Worm (Caenorhabditis elegans) whole organism, young adult: Measurements from ENCODE around the gene bed-3.

Source experiments
- C06A6.2 ChIP-seq: fragments of 200-800 bp; sonication (Bioruptor generic); conservative IDR thresholded peaks from 2 replicates; pipeline ENCODE4 v1.3.6; 2022; ENCODE audit warnings: missing genetic modification characterization, missing compliant biosample characterization
- D2030.7 ChIP-seq: fragments of 200-800 bp; sonication (Bioruptor generic); IDR thresholded peaks from 2 replicates; pipeline ENCODE4 v1.3.6; 2022; ENCODE audit warnings: missing genetic modification reagents, missing genetic modification characterization, missing compliant biosample characterization
- F23B12.7 ChIP-seq: sonication (generic microtip); optimal IDR thresholded peaks from 2 replicates; lab custom pipeline; 2017; ENCODE audit warnings: missing genetic modification characterization, mild to moderate bottlenecking, missing compliant biosample characterization, antibody characterized with exemption, moderate library complexity; ENCODE audit not compliant: insufficient read depth
- F37B4.10 ChIP-seq: fragments of 200-800 bp; sonication (Bioruptor generic); IDR thresholded peaks from 2 replicates; pipeline ENCODE4 v1.3.6; 2022; ENCODE audit warnings: missing genetic modification characterization, missing compliant biosample characterization
- F39B2.1 ChIP-seq: fragments of 200-800 bp; sonication (Bioruptor generic); IDR thresholded peaks from 2 replicates; pipeline ENCODE4 v1.3.6; 2022; ENCODE audit warnings: missing genetic modification reagents, missing genetic modification characterization, missing compliant biosample characterization
- T26A5.8 ChIP-seq: sonication (generic microtip); optimal IDR thresholded peaks from 2 replicates; lab custom pipeline; 2016; ENCODE audit warnings: missing genetic modification characterization, missing compliant biosample characterization
- Y53G8AR.9 ChIP-seq: fragments of 200-800 bp; sonication (Bioruptor generic); conservative IDR thresholded peaks from 2 replicates; pipeline ENCODE4 v1.3.6; 2022; ENCODE audit warnings: missing genetic modification reagents, missing genetic modification characterization, missing compliant biosample characterization
- Y67H2A.10 ChIP-seq: fragments of 200-800 bp; sonication (Bioruptor generic); conservative IDR thresholded peaks from 2 replicates; pipeline ENCODE4 v1.3.6; 2022; ENCODE audit warnings: missing genetic modification reagents, missing genetic modification characterization, missing compliant biosample characterization
- ZK185.1 ChIP-seq: sonication (generic microtip); optimal IDR thresholded peaks from 2 replicates; lab custom pipeline; 2016; ENCODE audit warnings: mild to moderate bottlenecking, missing genetic modification characterization, missing compliant biosample characterization; ENCODE audit not compliant: poor library complexity, severe bottlenecking
- akir-1 ChIP-seq: fragments of 200-800 bp; sonication (Bioruptor generic); optimal IDR thresholded peaks from 2 replicates; lab custom pipeline; 2018; ENCODE audit warnings: mild to moderate bottlenecking, missing genetic modification characterization, moderate library complexity, missing compliant biosample characterization
- aptf-2 ChIP-seq: fragments of 200-800 bp; sonication (Bioruptor generic); conservative IDR thresholded peaks from 2 replicates; pipeline ENCODE4 v1.3.6; 2022; ENCODE audit warnings: missing genetic modification reagents, missing genetic modification characterization, missing compliant biosample characterization
- attf-3 ChIP-seq: fragments of 200-800 bp; sonication (Bioruptor generic); conservative IDR thresholded peaks from 2 replicates; pipeline ENCODE4 v1.3.6; 2022; ENCODE audit warnings: missing genetic modification reagents, missing genetic modification characterization, missing compliant biosample characterization
- ceh-100 ChIP-seq: fragments of 200-800 bp; sonication (Bioruptor generic); IDR thresholded peaks from 2 replicates; pipeline ENCODE4 v1.3.6; 2022; ENCODE audit warnings: missing genetic modification reagents, missing genetic modification characterization, missing compliant biosample characterization
- gei-17 ChIP-seq: fragments of 200-800 bp; sonication (Bioruptor generic); optimal IDR thresholded peaks from 2 replicates; lab custom pipeline; 2018; ENCODE audit warnings: mild to moderate bottlenecking, missing genetic modification characterization, missing compliant biosample characterization
- let-607 ChIP-seq, 2 experiments: fragments of 200-800 bp in 1 of 2; sonication (Bioruptor generic) in 1 of 2; sonication (generic microtip) in 1 of 2; optimal IDR thresholded peaks; 2 replicates each; lab custom pipeline; 2016 to 2018; ENCODE audit warnings: mild to moderate bottlenecking in 2 of 2, missing compliant biosample characterization in 2 of 2, missing genetic modification characterization in 2 of 2, moderate library complexity in 2 of 2, missing genotype in 1 of 2
- lin-26 ChIP-seq: fragments of 200-800 bp; sonication (Bioruptor generic); IDR thresholded peaks from 2 replicates; pipeline ENCODE4 v1.3.6; 2022; ENCODE audit warnings: missing genetic modification reagents, missing genetic modification characterization, missing compliant biosample characterization
- lin-35 ChIP-seq, 3 experiments: fragments of 150-350 bp in 2 of 3; sonication (generic microtip) in 1 of 3; optimal IDR thresholded peaks; 2 replicates each; lab custom pipeline; 2014 to 2018; ENCODE audit warnings: missing biosample characterization in 3 of 3, missing genetic modification characterization in 3 of 3, missing genetic modification reagents in 3 of 3
- lin-40 ChIP-seq: sonication (generic microtip); optimal IDR thresholded peaks from 2 replicates; lab custom pipeline; 2016; ENCODE audit warnings: missing genetic modification characterization, mild to moderate bottlenecking, missing compliant biosample characterization, missing genotype, missing genetic modification reagents
- lir-1 ChIP-seq: fragments of 200-800 bp; sonication (Bioruptor generic); conservative IDR thresholded peaks from 2 replicates; pipeline ENCODE4 v1.3.6; 2022; ENCODE audit warnings: missing genetic modification reagents, missing genetic modification characterization, missing compliant biosample characterization
- lsl-1 ChIP-seq: fragments of 200-800 bp; sonication (Bioruptor generic); optimal IDR thresholded peaks from 2 replicates; lab custom pipeline; 2018; ENCODE audit warnings: mild to moderate bottlenecking, missing genetic modification characterization, moderate library complexity, missing compliant biosample characterization
- madf-8 ChIP-seq: fragments of 200-800 bp; sonication (Bioruptor generic); conservative IDR thresholded peaks from 2 replicates; pipeline ENCODE4 v1.3.6; 2022; ENCODE audit warnings: missing genetic modification reagents, missing genetic modification characterization, missing compliant biosample characterization
- mes-4 ChIP-seq: sonication (generic microtip); optimal IDR thresholded peaks from 2 replicates; lab custom pipeline; 2016; ENCODE audit warnings: missing genotype, missing genetic modification characterization, missing compliant biosample characterization
- mxl-1 ChIP-seq: sonication (generic microtip); optimal IDR thresholded peaks from 2 replicates; lab custom pipeline; 2016; ENCODE audit warnings: missing genetic modification characterization, missing compliant biosample characterization
- nhr-90 ChIP-seq: sonication (generic microtip); optimal IDR thresholded peaks from 2 replicates; lab custom pipeline; 2016; ENCODE audit warnings: missing genotype, mild to moderate bottlenecking, missing genetic modification characterization, missing compliant biosample characterization
- pbrm-1 ChIP-seq: fragments of 200-800 bp; sonication (Bioruptor generic); IDR thresholded peaks from 2 replicates; pipeline ENCODE4 v1.3.6; 2022; ENCODE audit warnings: missing genetic modification reagents, missing genetic modification characterization, missing compliant biosample characterization
- rpc-1 ChIP-seq, 2 experiments: fragments of 150-350 bp in 1 of 2; sonication (generic microtip) in 1 of 2; optimal IDR thresholded peaks; 2 replicates each; lab custom pipeline; 2014 to 2018; ENCODE audit warnings: missing biosample characterization in 1 of 2, missing genetic modification characterization in 1 of 2, missing genetic modification reagents in 1 of 2, missing genotype in 1 of 2
- snpc-1.1 ChIP-seq: sonication (generic microtip); optimal IDR thresholded peaks from 2 replicates; lab custom pipeline; 2017; ENCODE audit warnings: missing genetic modification characterization, mild to moderate bottlenecking, missing compliant biosample characterization, antibody characterized with exemption, moderate library complexity, missing genotype, missing genetic modification reagents; ENCODE audit not compliant: insufficient read depth
- snpc-3.4 ChIP-seq: sonication (generic microtip); optimal IDR thresholded peaks from 2 replicates; lab custom pipeline; 2017; ENCODE audit warnings: missing genetic modification characterization, mild to moderate bottlenecking, missing compliant biosample characterization, antibody characterized with exemption, moderate library complexity, missing genotype, missing genetic modification reagents
- snpc-4 ChIP-seq, 5 experiments: fragments of 150-350 bp in 1 of 5; sonication (generic microtip) in 4 of 5; optimal IDR thresholded peaks; 2 replicates each; lab custom pipeline; 2014 to 2018; ENCODE audit warnings: missing genetic modification characterization in 5 of 5, missing biosample characterization in 3 of 5, antibody characterized with exemption in 2 of 5, mild to moderate bottlenecking in 2 of 5, missing compliant biosample characterization in 2 of 5, missing genotype in 2 of 5, moderate library complexity in 2 of 5, missing genetic modification reagents in 1 of 5
- tbp1 ChIP-seq: fragments of 200-800 bp; sonication (Bioruptor generic); optimal IDR thresholded peaks from 2 replicates; lab custom pipeline; 2018; ENCODE audit warnings: mild to moderate bottlenecking, missing genetic modification characterization, missing compliant biosample characterization
- tlf-1 ChIP-seq: fragments of 200-800 bp; sonication (Bioruptor generic); optimal IDR thresholded peaks from 2 replicates; lab custom pipeline; 2018; ENCODE audit warnings: mild to moderate bottlenecking, missing genetic modification characterization, missing compliant biosample characterization
- zfh-2 ChIP-seq: fragments of 200-800 bp; sonication (Bioruptor generic); conservative IDR thresholded peaks from 2 replicates; pipeline ENCODE4 v1.3.6; 2022; ENCODE audit warnings: missing genetic modification reagents, missing genetic modification characterization, missing compliant biosample characterization
- zim-3 ChIP-seq: sonication (generic microtip); optimal IDR thresholded peaks from 2 replicates; lab custom pipeline; 2017; ENCODE audit warnings: mild to moderate bottlenecking, missing genetic modification characterization, moderate library complexity, missing compliant biosample characterization
- ztf-22 ChIP-seq: fragments of 200-800 bp; sonication (Bioruptor generic); optimal IDR thresholded peaks from 2 replicates; lab custom pipeline; 2018; ENCODE audit warnings: mild to moderate bottlenecking, missing genetic modification characterization, moderate library complexity, missing compliant biosample characterization
- ztf-25 ChIP-seq: fragments of 200-800 bp; sonication (Bioruptor generic); IDR thresholded peaks from 2 replicates; pipeline ENCODE4 v1.3.6; 2022; ENCODE audit warnings: missing genetic modification reagents, missing genetic modification characterization, missing compliant biosample characterization
- ztf-6 ChIP-seq: fragments of 200-800 bp; sonication (Bioruptor generic); IDR thresholded peaks from 2 replicates; pipeline ENCODE4 v1.3.6; 2022; ENCODE audit warnings: missing genetic modification reagents, missing genetic modification characterization, missing compliant biosample characterization

Gene bed-3

DNA sequence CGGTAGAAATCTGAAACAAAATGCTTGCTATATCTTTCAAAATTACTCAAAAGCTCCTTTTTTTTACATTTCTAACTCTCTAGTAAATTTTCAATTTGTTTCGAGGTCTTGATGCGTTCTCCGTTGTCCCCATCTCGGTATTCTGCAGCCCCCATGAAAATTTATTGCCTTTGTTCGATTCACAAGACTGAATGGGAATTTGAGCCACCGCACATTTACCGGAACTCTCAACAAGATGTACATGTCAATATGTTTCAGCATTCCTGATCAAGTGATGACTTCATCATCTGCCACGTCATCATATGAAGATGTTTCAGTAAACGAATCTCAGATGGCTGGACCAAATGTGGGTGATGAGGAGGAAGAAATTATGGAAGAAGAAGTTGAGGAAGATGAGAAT lies 4.1 kb downstream of the bed-3 start:
- TF ChIP-seq snpc-1.1 (tag; lab: Kevin White, UChicago) (no peak), lin-40 (tag; lab: Kevin White, UChicago) (no peak), ztf-22 (GFP tag; lab: Kevin White, UChicago) (no peak), Y67H2A.10 (no peak), F23B12.7 (tag; lab: Kevin White, UChicago) (no peak), T26A5.8 (tag; lab: Kevin White, UChicago) (no peak), mxl-1 (tag; lab: Kevin White, UChicago) (no peak), nhr-90 (tag; lab: Kevin White, UChicago) (no peak), gei-17 (GFP tag; lab: Kevin White, UChicago) (no peak), zfh-2 (GFP tag; lab: Robert Waterston, UW) (no peak), tbp1 (GFP tag; lab: Kevin White, UChicago) (no peak), lir-1 (GFP tag; lab: Robert Waterston, UW) (no peak), C06A6.2 (no peak), snpc-4 (GFP tag; optimal IDR thresholded peaks at IDR 0.05; lab: Kevin White, UChicago) (no peak), snpc-4 (tag; optimal IDR thresholded peaks at IDR 0.05; lab: Kevin White, UChicago) (no peak), zim-3 (tag; lab: Kevin White, UChicago) (no peak), ceh-100 (GFP tag; lab: Robert Waterston, UW) (no peak), lin-35 (GFP tag; optimal IDR thresholded peaks at IDR 0.05; lab: Kevin White, UChicago) (no peak), Y53G8AR.9 (GFP tag; lab: Robert Waterston, UW) (no peak)
- TF ChIP-seq, all 124 proteins: peak for 0

ce11 chrIV:9924419-9924818 lies 8.1 kb downstream of the bed-3 start:
- TF ChIP-seq lin-26, result no peak
- no peak for TF ChIP-seq pbrm-1 (GFP tag; lab: Robert Waterston, UW)
- TF ChIP-seq C06A6.2, result no peak
- no peak for TF ChIP-seq mes-4 (tag; lab: Kevin White, UChicago)
- no peak for TF ChIP-seq akir-1 (GFP tag; lab: Kevin White, UChicago)
- no peak for TF ChIP-seq D2030.7 (GFP tag; lab: Robert Waterston, UW)
- TF ChIP-seq ztf-6 (GFP tag; lab: Robert Waterston, UW), result no peak
- TF ChIP-seq lsl-1 (GFP tag; lab: Kevin White, UChicago), result no peak
- no peak for TF ChIP-seq ZK185.1 (tag; lab: Kevin White, UChicago)
- no peak for TF ChIP-seq rpc-1 (optimal IDR thresholded peaks at IDR 0.05; lab: Kevin White, UChicago)
- TF ChIP-seq rpc-1 (tag; optimal IDR thresholded peaks at IDR 0.05; lab: Kevin White, UChicago), result no peak
- no peak for TF ChIP-seq tlf-1 (GFP tag; lab: Kevin White, UChicago)
- TF ChIP-seq aptf-2, result no peak
- TF ChIP-seq F37B4.10 (GFP tag; lab: Robert Waterston, UW), result no peak
- no peak for TF ChIP-seq attf-3 (GFP tag; lab: Robert Waterston, UW)
- no peak for TF ChIP-seq snpc-3.4
- no peak for TF ChIP-seq madf-8 (GFP tag; lab: Robert Waterston, UW)
- no peak for TF ChIP-seq let-607 (tag; optimal IDR thresholded peaks at IDR 0.05; lab: Kevin White, UChicago)
- no peak for TF ChIP-seq nhr-90 (tag; lab: Kevin White, UChicago)
- TF ChIP-seq ztf-25, result no peak
- TF ChIP-seq F39B2.1 (GFP tag; lab: Robert Waterston, UW), result no peak
